Fruit fly (Drosophila melanogaster) whole organism, wandering third instar larva: ENCODE results near the gene CG45067.

Experiments used
- CG9705 ChIP-seq: fragments of 200-800 bp; sonication (Bioruptor generic); optimal IDR thresholded peaks from 2 replicates; lab custom pipeline; 2018; ENCODE audit warnings: missing biosample characterization, mild to moderate bottlenecking, missing genetic modification characterization
- HLH106 ChIP-seq: fragments of 200-800 bp; optimal IDR thresholded peaks from 3 replicates; lab custom pipeline; 2019; ENCODE audit warnings: missing biosample characterization, mild to moderate bottlenecking, missing genetic modification characterization, moderate library complexity
- OdsH ChIP-seq: fragments of 200-800 bp; sonication (Bioruptor generic); optimal IDR thresholded peaks from 2 replicates; lab custom pipeline; 2016; ENCODE audit warnings: missing biosample characterization, mild to moderate bottlenecking, missing genetic modification characterization
- lola ChIP-seq: fragments of >200 bp; optimal IDR thresholded peaks from 2 replicates; lab custom pipeline; 2017; ENCODE audit warnings: missing biosample characterization, missing genetic modification characterization
- pan ChIP-seq: fragments of >200 bp; optimal IDR thresholded peaks from 2 replicates; lab custom pipeline; 2017
- sage ChIP-seq: fragments of 200-800 bp; sonication (Bioruptor generic); optimal IDR thresholded peaks from 2 replicates; lab custom pipeline; 2016; ENCODE audit warnings: missing biosample characterization, mild to moderate bottlenecking, missing genetic modification characterization

DNA sequence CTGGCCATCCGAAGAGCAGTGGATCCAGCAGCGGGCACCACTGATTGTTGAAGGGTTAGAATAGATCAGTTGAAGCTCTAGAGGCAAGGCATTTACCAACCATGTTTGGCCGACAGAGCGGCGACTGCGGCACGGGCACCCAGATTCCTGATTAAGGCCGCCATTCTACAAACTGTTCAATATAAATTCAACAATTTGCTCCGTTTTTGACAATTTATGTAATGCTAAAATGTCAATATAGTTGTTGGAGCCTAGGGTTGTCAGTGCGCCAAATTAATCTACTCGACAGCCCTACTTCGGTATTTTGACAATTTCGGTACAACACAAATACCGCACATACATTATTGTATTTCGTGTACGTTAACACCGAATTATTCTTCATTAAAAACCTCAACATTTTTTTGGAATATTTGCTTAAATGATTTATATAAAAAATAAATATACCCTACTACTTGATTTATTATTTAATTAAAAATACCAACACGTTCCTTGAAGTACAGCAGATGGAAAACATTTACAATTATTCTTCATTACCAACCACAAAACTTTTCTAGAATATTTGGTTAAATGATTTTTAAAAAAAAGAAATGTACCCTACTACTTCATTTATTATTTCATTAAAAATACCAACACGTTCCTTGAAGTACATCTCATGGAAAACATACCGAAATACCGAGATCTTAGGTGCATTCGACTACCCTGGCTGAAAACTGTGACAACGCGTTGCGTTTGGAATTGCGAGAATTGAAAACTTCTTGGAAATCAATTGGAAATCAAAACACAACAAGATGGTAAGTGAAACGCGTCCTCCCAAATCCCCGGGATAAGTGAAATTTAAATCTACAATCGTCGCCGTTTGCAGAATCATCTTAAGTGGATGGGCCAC is 45.3 kb upstream of the CG45067 start, which contains the start of the genes ND-30 and CG15812:
- TF ChIP-seq HLH106 (tag; lab: Kevin White, UChicago), result no peak
- no peak for TF ChIP-seq sage (GFP tag; lab: Kevin White, UChicago)
- no peak for TF ChIP-seq CG9705 (GFP tag; lab: Kevin White, UChicago)
- no peak for TF ChIP-seq lola (GFP tag; lab: Kevin White, UChicago)
- TF ChIP-seq OdsH, result no peak
- no peak for TF ChIP-seq pan
